Comparison of ENCODE assay signal across 5 worm cellular contexts in the genomic region with DNA sequence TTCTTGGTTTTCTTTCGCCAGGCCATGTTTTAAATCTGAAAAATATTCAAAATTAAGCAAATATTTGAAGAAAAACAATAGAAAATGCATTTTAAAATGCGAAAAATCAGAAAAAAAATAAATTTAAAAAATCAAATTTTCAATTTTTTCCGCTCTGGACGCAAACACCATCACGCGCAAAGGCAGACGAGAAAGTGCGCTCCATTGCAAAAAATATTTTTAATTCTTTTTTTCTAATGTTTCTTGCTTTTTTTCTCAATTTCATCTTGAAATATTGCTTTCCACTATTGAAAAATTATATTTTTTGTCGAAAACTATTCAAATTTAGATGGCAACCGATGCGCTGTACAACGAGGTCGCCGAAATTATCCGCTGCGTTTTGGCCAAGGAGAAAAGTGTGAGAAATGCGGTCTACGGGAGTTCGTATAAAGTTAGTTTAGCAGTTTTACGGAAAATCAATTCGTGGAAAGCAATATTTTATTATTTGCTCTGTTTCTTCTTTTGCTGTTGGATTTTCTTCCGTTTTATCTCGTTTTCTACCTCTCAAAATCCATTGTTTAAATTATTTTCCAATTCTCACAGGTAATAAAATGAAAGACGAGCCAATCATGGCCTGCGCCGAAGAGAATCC.
TF ChIP-seq lines count a peak whose summit lies in the region.

TSS of gene pole-4 (minus strand) at position 35 of the 631 bp plus-strand sequence.
TSS of gene nsun-5 (plus strand) at position 298 of the 631 bp plus-strand sequence.
TSS of gene metl-2 (plus strand) at position 581 of the 631 bp plus-strand sequence.

TF ChIP-seq in whole organism, L1 larva, 84 proteins besides CTCF, POLR2A, EP300 and RAD21 (continued from another document and continues in another):
- TF ChIP-seq nhr-85 (tag; lab: Kevin White, UChicago) = no peak
- TF ChIP-seq mdl-1 (tag; optimal IDR thresholded peaks at IDR 0.05; lab: Kevin White, UChicago) = peak in 1 of 2 experiments; percentile 36
- no peak for TF ChIP-seq pag-3 (tag; optimal IDR thresholded peaks at IDR 0.05; lab: Kevin White, UChicago; ENCODE audit: borderline replicate concordance, insufficient read depth)
- no peak for TF ChIP-seq ceh-63 (GFP tag; optimal IDR thresholded peaks at IDR 0.05; lab: Kevin White, UChicago)
- TF ChIP-seq ceh-90 (tag; optimal IDR thresholded peaks at IDR 0.05; lab: Kevin White, UChicago) = no peak
- TF ChIP-seq ces-1 (GFP tag; optimal IDR thresholded peaks at IDR 0.05; lab: Kevin White, UChicago) = no peak
- TF ChIP-seq alr-1 (tag; optimal IDR thresholded peaks at IDR 0.05; lab: Kevin White, UChicago; ENCODE audit: borderline replicate concordance) = no peak
- peak; percentile 33; the same call in 1 of the 2 replicates for TF ChIP-seq nhr-19 (GFP tag; conservative IDR thresholded peaks at IDR 0.05; lab: Robert Waterston, UW)
- no peak for TF ChIP-seq nhr-11 (tag; optimal IDR thresholded peaks at IDR 0.05; lab: Kevin White, UChicago)
- TF ChIP-seq nhr-71 (tag; optimal IDR thresholded peaks at IDR 0.05; lab: Kevin White, UChicago) = no peak
- no peak for TF ChIP-seq egl-27 (tag; optimal IDR thresholded peaks at IDR 0.05; lab: Kevin White, UChicago)
- no peak for TF ChIP-seq sox-4 (tag; optimal IDR thresholded peaks at IDR 0.05; lab: Kevin White, UChicago)
- no peak for TF ChIP-seq ama-1 (optimal IDR thresholded peaks at IDR 0.05; lab: Kevin White, UChicago)
- no peak for TF ChIP-seq C04F5.9 (tag; optimal IDR thresholded peaks at IDR 0.05; lab: Kevin White, UChicago)
- no peak for TF ChIP-seq nhr-47 (tag; optimal IDR thresholded peaks at IDR 0.05; lab: Kevin White, UChicago)
- TF ChIP-seq F16B12.6 (tag; optimal IDR thresholded peaks at IDR 0.05; lab: Kevin White, UChicago) = peak; percentile 91
- no peak for TF ChIP-seq rnt-1 (tag; optimal IDR thresholded peaks at IDR 0.05; lab: Kevin White, UChicago)
- peak; percentile 81 to 88 for TF ChIP-seq lin-35 (GFP tag; optimal IDR thresholded peaks at IDR 0.05; lab: Kevin White, UChicago)
- TF ChIP-seq Y116A8C.19 (tag; optimal IDR thresholded peaks at IDR 0.05; lab: Kevin White, UChicago; ENCODE audit: borderline replicate concordance) = no peak
- no peak for TF ChIP-seq pqm-1 (tag; optimal IDR thresholded peaks at IDR 0.05; lab: Kevin White, UChicago)
- peak; percentile 63 for TF ChIP-seq nhr-20 (tag; optimal IDR thresholded peaks at IDR 0.05; lab: Kevin White, UChicago)
- no peak for TF ChIP-seq nhr-28 (tag; optimal IDR thresholded peaks at IDR 0.05; lab: Kevin White, UChicago)
- TF ChIP-seq nhr-90 (tag; optimal IDR thresholded peaks at IDR 0.05; lab: Kevin White, UChicago; ENCODE audit: poor library complexity) = no peak
- TF ChIP-seq zag-1 (tag; optimal IDR thresholded peaks at IDR 0.05; lab: Kevin White, UChicago) = no peak

TF ChIP-seq in whole organism, L2 larva, 48 proteins besides CTCF, POLR2A, EP300 and RAD21 (continued from another document):
- TF ChIP-seq ztf-1 (GFP tag; conservative IDR thresholded peaks at IDR 0.05; lab: Robert Waterston, UW) (no peak), nhr-10 (tag; optimal IDR thresholded peaks at IDR 0.05; lab: Kevin White, UChicago) (no peak), gmeb-1 (tag; optimal IDR thresholded peaks at IDR 0.05; lab: Kevin White, UChicago) (peak; percentile 74), ztf-4 (tag; optimal IDR thresholded peaks at IDR 0.05; lab: Kevin White, UChicago) (no peak), nhr-237 (tag; optimal IDR thresholded peaks at IDR 0.05; lab: Kevin White, UChicago) (no peak), nhr-23 (tag; optimal IDR thresholded peaks at IDR 0.05; lab: Kevin White, UChicago) (no peak), nhr-12 (tag; optimal IDR thresholded peaks at IDR 0.05; lab: Kevin White, UChicago) (no peak), C34F6.9 (tag; optimal IDR thresholded peaks at IDR 0.05; lab: Kevin White, UChicago) (peak; percentile 71), aly-2 (tag; optimal IDR thresholded peaks at IDR 0.05; lab: Kevin White, UChicago) (no peak), peb-1 (tag; optimal IDR thresholded peaks at IDR 0.05; lab: Kevin White, UChicago) (no peak), lin-39 (tag; optimal IDR thresholded peaks at IDR 0.05; lab: Kevin White, UChicago) (no peak), nhr-6 (tag; optimal IDR thresholded peaks at IDR 0.05; lab: Kevin White, UChicago) (no peak), crh-2 (tag; optimal IDR thresholded peaks at IDR 0.05; lab: Kevin White, UChicago) (peak; percentile 27), nhr-77 (tag; optimal IDR thresholded peaks at IDR 0.05; lab: Kevin White, UChicago) (no peak), lin-11 (tag; optimal IDR thresholded peaks at IDR 0.05; lab: Kevin White, UChicago) (no peak), sem-4 (tag; optimal IDR thresholded peaks at IDR 0.05; lab: Kevin White, UChicago) (no peak), nhr-25 (tag; optimal IDR thresholded peaks at IDR 0.05; lab: Kevin White, UChicago) (peak; percentile 1), zag-1 (tag; optimal IDR thresholded peaks at IDR 0.05; lab: Kevin White, UChicago) (no peak), alr-1 (tag; optimal IDR thresholded peaks at IDR 0.05; lab: Kevin White, UChicago) (no peak), mab-5 (tag; optimal IDR thresholded peaks at IDR 0.05; lab: Kevin White, UChicago) (no peak), dmd-4 (tag; optimal IDR thresholded peaks at IDR 0.05; lab: Kevin White, UChicago) (no peak), nhr-21 (tag; optimal IDR thresholded peaks at IDR 0.05; lab: Kevin White, UChicago) (no peak), lin-13 (GFP tag; optimal IDR thresholded peaks at IDR 0.05; lab: Kevin White, UChicago) (peak; percentile 39), mbf-1 (tag; optimal IDR thresholded peaks at IDR 0.05; lab: Kevin White, UChicago) (no peak)

TF ChIP-seq in whole organism, L3 larva, 47 proteins besides CTCF, POLR2A, EP300 and RAD21 (continued from another document):
- TF ChIP-seq nhr-25 (tag; optimal IDR thresholded peaks at IDR 0.05; lab: Kevin White, UChicago) (no peak), lin-39 (tag; optimal IDR thresholded peaks at IDR 0.05; lab: Kevin White, UChicago) (no peak), pha-4 (tag; optimal IDR thresholded peaks at IDR 0.05; lab: Kevin White, UChicago) (peak; percentile 81), ceh-28 (tag; optimal IDR thresholded peaks at IDR 0.05; lab: Kevin White, UChicago) (no peak), ama-1 (optimal IDR thresholded peaks at IDR 0.05; lab: Kevin White, UChicago) (no peak), lin-15B (tag; optimal IDR thresholded peaks at IDR 0.05; lab: Kevin White, UChicago) (peak; percentile 86), nhr-76 (tag; optimal IDR thresholded peaks at IDR 0.05; lab: Kevin White, UChicago) (no peak), nfya-1 (tag; optimal IDR thresholded peaks at IDR 0.05; lab: Kevin White, UChicago; ENCODE audit: insufficient read depth) (peak; percentile 49), ceh-9 (tag; optimal IDR thresholded peaks at IDR 0.05; lab: Kevin White, UChicago) (no peak), nhr-23 (tag; optimal IDR thresholded peaks at IDR 0.05; lab: Kevin White, UChicago) (peak; percentile 31), aly-2 (tag; optimal IDR thresholded peaks at IDR 0.05; lab: Kevin White, UChicago) (no peak), egl-5 (tag; optimal IDR thresholded peaks at IDR 0.05; lab: Kevin White, UChicago) (no peak), mml-1 (tag; optimal IDR thresholded peaks at IDR 0.05; lab: Kevin White, UChicago) (no peak), elt-1 (tag; optimal IDR thresholded peaks at IDR 0.05; lab: Kevin White, UChicago) (no peak), ceh-82 (tag; optimal IDR thresholded peaks at IDR 0.05; lab: Kevin White, UChicago) (no peak), nhr-67 (tag; optimal IDR thresholded peaks at IDR 0.05; lab: Kevin White, UChicago) (no peak), nhr-237 (tag; optimal IDR thresholded peaks at IDR 0.05; lab: Kevin White, UChicago) (no peak), nhr-11 (tag; optimal IDR thresholded peaks at IDR 0.05; lab: Kevin White, UChicago) (no peak), egl-27 (tag; optimal IDR thresholded peaks at IDR 0.05; lab: Kevin White, UChicago) (no peak), hmg-11 (tag; optimal IDR thresholded peaks at IDR 0.05; lab: Kevin White, UChicago) (peak; percentile 3), mdl-1 (tag; optimal IDR thresholded peaks at IDR 0.05; lab: Kevin White, UChicago) (no peak), nhr-77 (tag; optimal IDR thresholded peaks at IDR 0.05; lab: Kevin White, UChicago) (no peak), lsy-12 (tag; optimal IDR thresholded peaks at IDR 0.05; lab: Kevin White, UChicago) (no peak), ztf-4 (tag; optimal IDR thresholded peaks at IDR 0.05; lab: Kevin White, UChicago) (no peak)

TF ChIP-seq in whole organism, L4 larva, 104 proteins besides CTCF, POLR2A, EP300 and RAD21 (continued from another document and continues in another):
- no peak for TF ChIP-seq hif-1 (tag; optimal IDR thresholded peaks at IDR 0.05; lab: Kevin White, UChicago)
- TF ChIP-seq zfp-3 (GFP tag; conservative IDR thresholded peaks at IDR 0.05; lab: Robert Waterston, UW) = no peak
- no peak for TF ChIP-seq F37D6.2 (tag; optimal IDR thresholded peaks at IDR 0.05; lab: Kevin White, UChicago)
- TF ChIP-seq nhr-42 (GFP tag; IDR thresholded peaks at IDR 0.05; lab: Robert Waterston, UW) = no peak
- TF ChIP-seq madf-9 (GFP tag; conservative IDR thresholded peaks at IDR 0.05; lab: Robert Waterston, UW) = no peak
- TF ChIP-seq nhr-10 (tag; optimal IDR thresholded peaks at IDR 0.05; lab: Kevin White, UChicago) = no peak
- TF ChIP-seq fos-1 (tag; optimal IDR thresholded peaks at IDR 0.05; lab: Kevin White, UChicago) = no peak
- TF ChIP-seq nhr-11 (tag; optimal IDR thresholded peaks at IDR 0.05; lab: Kevin White, UChicago) = no peak
- TF ChIP-seq nhr-76 (tag; optimal IDR thresholded peaks at IDR 0.05; lab: Kevin White, UChicago) = no peak
- TF ChIP-seq cey-2 (tag; optimal IDR thresholded peaks at IDR 0.05; lab: Kevin White, UChicago; ENCODE audit: borderline replicate concordance, insufficient read depth) = no peak
- no peak for TF ChIP-seq egl-27 (tag; optimal IDR thresholded peaks at IDR 0.05; lab: Kevin White, UChicago)
- TF ChIP-seq mdt-29 (GFP tag; IDR thresholded peaks at IDR 0.05; lab: Robert Waterston, UW) = no peak
- TF ChIP-seq ceh-28 (tag; optimal IDR thresholded peaks at IDR 0.05; lab: Kevin White, UChicago) = no peak
- no peak for TF ChIP-seq lin-29 (GFP tag; IDR thresholded peaks at IDR 0.05; lab: Robert Waterston, UW)
- TF ChIP-seq daf-8 (GFP tag; IDR thresholded peaks at IDR 0.05; lab: Robert Waterston, UW) = no peak
- no peak for TF ChIP-seq mdl-1 (tag; optimal IDR thresholded peaks at IDR 0.05; lab: Kevin White, UChicago)
- TF ChIP-seq tag-97 (GFP tag; IDR thresholded peaks at IDR 0.05; lab: Robert Waterston, UW) = no peak
- TF ChIP-seq mxl-3 (GFP tag; optimal IDR thresholded peaks at IDR 0.05; lab: Kevin White, UChicago) = no peak
- no peak for TF ChIP-seq hlh-11 (tag; optimal IDR thresholded peaks at IDR 0.05; lab: Kevin White, UChicago)
- TF ChIP-seq saeg-2 (GFP tag; IDR thresholded peaks at IDR 0.05; lab: Robert Waterston, UW) = no peak
- TF ChIP-seq zfp-2 (tag; optimal IDR thresholded peaks at IDR 0.05; lab: Kevin White, UChicago) = no peak
- TF ChIP-seq D1046.2 (GFP tag; IDR thresholded peaks at IDR 0.05; lab: Robert Waterston, UW) = no peak
- TF ChIP-seq skn-1 (tag; optimal IDR thresholded peaks at IDR 0.05; lab: Kevin White, UChicago) = no peak
- TF ChIP-seq ZK337.2 (GFP tag; IDR thresholded peaks at IDR 0.05; lab: Robert Waterston, UW) = no peak
- TF ChIP-seq unc-62 (GFP tag; optimal IDR thresholded peaks at IDR 0.05 in 1 of 2; lab: Kevin White, UChicago) = no peak
- TF ChIP-seq unc-62 (tag; optimal IDR thresholded peaks at IDR 0.05; lab: Kevin White, UChicago) = no peak
- peak in 1 of 2 experiments; percentile 77 for TF ChIP-seq lsy-2 (tag; optimal IDR thresholded peaks at IDR 0.05; lab: Kevin White, UChicago)
- TF ChIP-seq lin-39 (tag; optimal IDR thresholded peaks at IDR 0.05; lab: Kevin White, UChicago) = no peak
- 0 out of 2 replicates have a peak, but pooled peaks have one; percentile 15 for TF ChIP-seq ctbp-1 (GFP tag; IDR thresholded peaks at IDR 0.05; lab: Robert Waterston, UW)
- no peak for TF ChIP-seq dmd-6 (GFP tag; IDR thresholded peaks at IDR 0.05; lab: Robert Waterston, UW)
- no peak for TF ChIP-seq daf-16 (GFP tag; optimal IDR thresholded peaks at IDR 0.05; lab: Kevin White, UChicago)
- peak; percentile 21 for TF ChIP-seq daf-16 (tag; optimal IDR thresholded peaks at IDR 0.05; lab: Kevin White, UChicago)
- TF ChIP-seq set-16 (GFP tag; IDR thresholded peaks at IDR 0.05; lab: Robert Waterston, UW) = no peak

TF ChIP-seq in whole organism, young adult, 124 proteins besides CTCF, POLR2A, EP300 and RAD21 (continued from another document):
- TF ChIP-seq T26A5.8 (tag; optimal IDR thresholded peaks at IDR 0.05; lab: Kevin White, UChicago) = no peak
- TF ChIP-seq zfh-2 (GFP tag; conservative IDR thresholded peaks at IDR 0.05; lab: Robert Waterston, UW) = no peak
- TF ChIP-seq rpc-1 (optimal IDR thresholded peaks at IDR 0.05; lab: Kevin White, UChicago) = no peak
- TF ChIP-seq rpc-1 (tag; optimal IDR thresholded peaks at IDR 0.05; lab: Kevin White, UChicago) = no peak
- peak; percentile 8 for TF ChIP-seq pha-4 (tag; optimal IDR thresholded peaks at IDR 0.05; lab: Kevin White, UChicago)
- TF ChIP-seq lin-54 (GFP tag; optimal IDR thresholded peaks at IDR 0.05; lab: Kevin White, UChicago) = peak; percentile 18
- peak; percentile 24 for TF ChIP-seq efl-1 (GFP tag; optimal IDR thresholded peaks at IDR 0.05; lab: Kevin White, UChicago)
- no peak for TF ChIP-seq ceh-40 (GFP tag; IDR thresholded peaks at IDR 0.05; lab: Robert Waterston, UW)
- TF ChIP-seq repo-1 (tag; optimal IDR thresholded peaks at IDR 0.05; lab: Kevin White, UChicago) = no peak
- TF ChIP-seq ztf-6 (GFP tag; IDR thresholded peaks at IDR 0.05; lab: Robert Waterston, UW) = no peak
- TF ChIP-seq tbx-9 (tag; optimal IDR thresholded peaks at IDR 0.05; lab: Kevin White, UChicago; ENCODE audit: borderline replicate concordance) = no peak
- no peak for TF ChIP-seq snpc-4 (GFP tag; optimal IDR thresholded peaks at IDR 0.05; lab: Kevin White, UChicago)
- peak in 2 of 4 experiments; percentile 28 to 43 for TF ChIP-seq snpc-4 (tag; optimal IDR thresholded peaks at IDR 0.05; lab: Kevin White, UChicago)
- TF ChIP-seq cebp-1 (GFP tag; IDR thresholded peaks at IDR 0.05; lab: Robert Waterston, UW) = no peak
- TF ChIP-seq cebp-1 (tag; optimal IDR thresholded peaks at IDR 0.05; lab: Kevin White, UChicago) = no peak
- TF ChIP-seq F57C9.4 (tag; optimal IDR thresholded peaks at IDR 0.05; lab: Kevin White, UChicago) = no peak
- TF ChIP-seq nhr-179 (tag; optimal IDR thresholded peaks at IDR 0.05; lab: Kevin White, UChicago) = no peak
- no peak for TF ChIP-seq hrde-1 (tag; optimal IDR thresholded peaks at IDR 0.05; lab: Kevin White, UChicago; ENCODE audit: borderline replicate concordance)
- no peak for TF ChIP-seq aptf-3 (GFP tag; IDR thresholded peaks at IDR 0.05; lab: Robert Waterston, UW)
- no peak for TF ChIP-seq hmg-20 (GFP tag; IDR thresholded peaks at IDR 0.05; lab: Robert Waterston, UW)
- TF ChIP-seq attf-5 (GFP tag; optimal IDR thresholded peaks at IDR 0.05; lab: Kevin White, UChicago) = peak; percentile 28
- no peak for TF ChIP-seq madf-8 (GFP tag; conservative IDR thresholded peaks at IDR 0.05; lab: Robert Waterston, UW)
- no peak for TF ChIP-seq chd-7 (tag; optimal IDR thresholded peaks at IDR 0.05; lab: Kevin White, UChicago)
- no peak for TF ChIP-seq B0019.2 (GFP tag; conservative IDR thresholded peaks at IDR 0.05; lab: Robert Waterston, UW)
- TF ChIP-seq nhr-90 (tag; optimal IDR thresholded peaks at IDR 0.05; lab: Kevin White, UChicago) = no peak
- no peak for TF ChIP-seq K11D2.4 (GFP tag; IDR thresholded peaks at IDR 0.05; lab: Robert Waterston, UW)
- no peak for TF ChIP-seq atf-7 (tag; optimal IDR thresholded peaks at IDR 0.05; lab: Kevin White, UChicago)
- no peak for TF ChIP-seq unc-62 (GFP tag; optimal IDR thresholded peaks at IDR 0.05; lab: Kevin White, UChicago)
- TF ChIP-seq gei-17 (GFP tag; optimal IDR thresholded peaks at IDR 0.05; lab: Kevin White, UChicago) = no peak
- no peak for TF ChIP-seq dox-1 (GFP tag; IDR thresholded peaks at IDR 0.05; lab: Robert Waterston, UW)
- no peak for TF ChIP-seq bed-2 (GFP tag; IDR thresholded peaks at IDR 0.05; lab: Robert Waterston, UW)
- TF ChIP-seq ceh-27 (GFP tag; optimal IDR thresholded peaks at IDR 0.05; lab: Kevin White, UChicago) = no peak
- no peak for TF ChIP-seq dpff-1 (tag; optimal IDR thresholded peaks at IDR 0.05; lab: Kevin White, UChicago)
- no peak for TF ChIP-seq ama-1 (optimal IDR thresholded peaks at IDR 0.05; lab: Kevin White, UChicago)
- no peak for TF ChIP-seq ama-1 (GFP tag; optimal IDR thresholded peaks at IDR 0.05; lab: Kevin White, UChicago)
- TF ChIP-seq egl-18 (GFP tag; IDR thresholded peaks at IDR 0.05; lab: Robert Waterston, UW) = no peak
- no peak for TF ChIP-seq zim-3 (tag; optimal IDR thresholded peaks at IDR 0.05; lab: Kevin White, UChicago)
